Worm (Caenorhabditis elegans) whole organism, mixed stage, embryonic: Measurements from ENCODE around the gene F14F7.5.

Source experiments
- M03D4.4 ChIP-seq: sonication (generic microtip); optimal IDR thresholded peaks from 2 replicates; lab custom pipeline; 2017; ENCODE audit warnings: mild to moderate bottlenecking, missing genetic modification characterization, missing compliant biosample characterization
- bed-3 ChIP-seq: fragments of 200-800 bp; sonication (Bioruptor generic); optimal IDR thresholded peaks from 3 replicates; lab custom pipeline; 2018; ENCODE audit warnings: mild to moderate bottlenecking, missing genetic modification characterization, moderate library complexity, missing compliant biosample characterization
- blmp-1 ChIP-seq: fragments of 150-350 bp; optimal IDR thresholded peaks from 2 replicates; lab custom pipeline; 2014; ENCODE audit warnings: missing biosample characterization, missing genetic modification characterization
- ceh-39 ChIP-seq: fragments of 150-350 bp; optimal IDR thresholded peaks from 2 replicates; lab custom pipeline; 2014; ENCODE audit warnings: missing biosample characterization, missing genetic modification characterization
- ceh-43 ChIP-seq: fragments of 200-800 bp; sonication (Bioruptor generic); optimal IDR thresholded peaks from 2 replicates; lab custom pipeline; 2018; ENCODE audit warnings: mild to moderate bottlenecking, missing genetic modification characterization, moderate library complexity, missing compliant biosample characterization
- ceh-83 ChIP-seq: fragments of 200-800 bp; sonication (Bioruptor generic); optimal IDR thresholded peaks from 2 replicates; lab custom pipeline; 2018; ENCODE audit warnings: mild to moderate bottlenecking, missing genetic modification characterization, missing compliant biosample characterization
- ces-1 ChIP-seq: fragments of 150-350 bp; optimal IDR thresholded peaks from 2 replicates; lab custom pipeline; 2014; ENCODE audit warnings: missing biosample characterization, missing genetic modification reagents, missing genetic modification characterization
- cnd-1 ChIP-seq: fragments of 200-800 bp; sonication (Bioruptor generic); optimal IDR thresholded peaks from 2 replicates; lab custom pipeline; 2018; ENCODE audit warnings: mild to moderate bottlenecking, missing genetic modification characterization, missing compliant biosample characterization
- drap-1 ChIP-seq: fragments of 200-800 bp; sonication (Bioruptor generic); optimal IDR thresholded peaks from 3 replicates; lab custom pipeline; 2018; ENCODE audit warnings: mild to moderate bottlenecking, missing genetic modification characterization, missing compliant biosample characterization
- elt-1 ChIP-seq: sonication (generic microtip); optimal IDR thresholded peaks from 2 replicates; lab custom pipeline; 2017; ENCODE audit warnings: missing genetic modification characterization, mild to moderate bottlenecking, missing compliant biosample characterization, antibody characterized with exemption, moderate library complexity, borderline replicate concordance; ENCODE audit not compliant: insufficient read depth
- elt-3 ChIP-seq: fragments of 150-350 bp; optimal IDR thresholded peaks from 2 replicates; lab custom pipeline; 2014; ENCODE audit warnings: missing biosample characterization, missing genetic modification characterization
- flh-1 ChIP-seq: fragments of 200-800 bp; sonication (Bioruptor generic); optimal IDR thresholded peaks from 2 replicates; lab custom pipeline; 2018; ENCODE audit warnings: mild to moderate bottlenecking, missing genetic modification characterization, moderate library complexity, missing compliant biosample characterization
- ham-2 ChIP-seq: fragments of 200-800 bp; sonication (Bioruptor generic); optimal IDR thresholded peaks from 2 replicates; lab custom pipeline; 2018; ENCODE audit warnings: mild to moderate bottlenecking, missing genetic modification characterization, missing compliant biosample characterization
- hlh-1 ChIP-seq: fragments of 150-350 bp; optimal IDR thresholded peaks from 2 replicates; lab custom pipeline; 2014; ENCODE audit warnings: missing biosample characterization, missing genetic modification reagents, missing genetic modification characterization
- lin-13 ChIP-seq: fragments of 150-350 bp; optimal IDR thresholded peaks from 2 replicates; lab custom pipeline; 2014; ENCODE audit warnings: missing biosample characterization, missing genetic modification characterization
- lin-32 ChIP-seq: fragments of 200-800 bp; sonication (Bioruptor generic); optimal IDR thresholded peaks from 2 replicates; lab custom pipeline; 2018; ENCODE audit warnings: mild to moderate bottlenecking, missing genetic modification characterization, missing compliant biosample characterization
- lsy-2 ChIP-seq: fragments of 150-350 bp; optimal IDR thresholded peaks from 2 replicates; lab custom pipeline; 2014; ENCODE audit warnings: missing biosample characterization, missing genetic modification characterization
- mab-5 ChIP-seq: fragments of 150-350 bp; optimal IDR thresholded peaks from 2 replicates; lab custom pipeline; 2014; ENCODE audit warnings: missing biosample characterization, missing genetic modification characterization
- mep-1 ChIP-seq: fragments of 150-350 bp; optimal IDR thresholded peaks from 2 replicates; lab custom pipeline; 2017; ENCODE audit warnings: missing biosample characterization, missing genetic modification reagents, missing genetic modification characterization, inconsistent platforms
- mls-2 ChIP-seq: sonication (generic microtip); optimal IDR thresholded peaks from 2 replicates; lab custom pipeline; 2016; ENCODE audit warnings: mild to moderate bottlenecking, missing genetic modification characterization, moderate library complexity, missing compliant biosample characterization
- nhr-12 ChIP-seq: fragments of 150-350 bp; optimal IDR thresholded peaks from 2 replicates; lab custom pipeline; 2014; ENCODE audit warnings: missing biosample characterization, missing genetic modification characterization
- nhr-2 ChIP-seq: fragments of 150-350 bp; optimal IDR thresholded peaks from 2 replicates; lab custom pipeline; 2014; ENCODE audit warnings: missing biosample characterization, missing genetic modification characterization
- nhr-237 ChIP-seq: fragments of 150-350 bp; optimal IDR thresholded peaks from 2 replicates; lab custom pipeline; 2014; ENCODE audit warnings: missing biosample characterization, missing genetic modification characterization
- nhr-28 ChIP-seq: fragments of 150-350 bp; optimal IDR thresholded peaks from 2 replicates; lab custom pipeline; 2014; ENCODE audit warnings: missing biosample characterization, missing genetic modification characterization
- nhr-76 ChIP-seq: sonication (generic microtip); optimal IDR thresholded peaks from 2 replicates; lab custom pipeline; 2017; ENCODE audit warnings: missing biosample characterization, missing genetic modification characterization
- pha-4 ChIP-seq: fragments of 150-350 bp; optimal IDR thresholded peaks from 2 replicates; lab custom pipeline; 2018; ENCODE audit warnings: missing biosample characterization, missing genetic modification reagents, missing genetic modification characterization
- sem-2 ChIP-seq: fragments of 200-800 bp; sonication (Bioruptor generic); optimal IDR thresholded peaks from 2 replicates; lab custom pipeline; 2018; ENCODE audit warnings: mild to moderate bottlenecking, missing genetic modification characterization, missing compliant biosample characterization
- snpc-4 ChIP-seq: fragments of 150-350 bp; optimal IDR thresholded peaks from 2 replicates; lab custom pipeline; 2014; ENCODE audit warnings: missing biosample characterization, missing genetic modification characterization
- sptf-1 ChIP-seq: sonication (generic microtip); optimal IDR thresholded peaks from 2 replicates; lab custom pipeline; 2017; ENCODE audit warnings: mild to moderate bottlenecking, missing genetic modification characterization, moderate library complexity, missing compliant biosample characterization
- tbx-8 ChIP-seq: fragments of 200-800 bp; sonication (Bioruptor generic); optimal IDR thresholded peaks from 2 replicates; lab custom pipeline; 2018; ENCODE audit warnings: mild to moderate bottlenecking, missing genetic modification characterization, moderate library complexity, missing compliant biosample characterization
- unc-120 ChIP-seq: sonication (generic microtip); optimal IDR thresholded peaks from 2 replicates; lab custom pipeline; 2017; ENCODE audit warnings: missing genetic modification characterization, missing compliant biosample characterization; ENCODE audit not compliant: poor library complexity, severe bottlenecking
- unc-39 ChIP-seq: fragments of 150-350 bp; optimal IDR thresholded peaks from 2 replicates; lab custom pipeline; 2014; ENCODE audit warnings: missing biosample characterization, missing genetic modification characterization
- unc-62 ChIP-seq: fragments of 150-350 bp; optimal IDR thresholded peaks from 2 replicates; lab custom pipeline; 2014; ENCODE audit warnings: missing biosample characterization, missing genetic modification reagents, missing genetic modification characterization
- zip-8 ChIP-seq: fragments of 150-350 bp; optimal IDR thresholded peaks from 2 replicates; lab custom pipeline; 2014; ENCODE audit warnings: missing biosample characterization, missing genetic modification characterization
- ztf-11 ChIP-seq: fragments of 150-350 bp; optimal IDR thresholded peaks from 2 replicates; lab custom pipeline; 2014; ENCODE audit warnings: missing biosample characterization, missing genetic modification characterization

Gene F14F7.5

ce11 chrIII:13058140-13058539, 26.3 kb downstream of the F14F7.5 start:
- no peak for TF ChIP-seq lin-13 (tag; lab: Kevin White, UChicago)
- no peak for TF ChIP-seq drap-1 (GFP tag; lab: Kevin White, UChicago)
- no peak for TF ChIP-seq cnd-1 (tag; lab: Kevin White, UChicago)
- no peak for TF ChIP-seq mls-2 (tag; lab: Kevin White, UChicago)

DNA sequence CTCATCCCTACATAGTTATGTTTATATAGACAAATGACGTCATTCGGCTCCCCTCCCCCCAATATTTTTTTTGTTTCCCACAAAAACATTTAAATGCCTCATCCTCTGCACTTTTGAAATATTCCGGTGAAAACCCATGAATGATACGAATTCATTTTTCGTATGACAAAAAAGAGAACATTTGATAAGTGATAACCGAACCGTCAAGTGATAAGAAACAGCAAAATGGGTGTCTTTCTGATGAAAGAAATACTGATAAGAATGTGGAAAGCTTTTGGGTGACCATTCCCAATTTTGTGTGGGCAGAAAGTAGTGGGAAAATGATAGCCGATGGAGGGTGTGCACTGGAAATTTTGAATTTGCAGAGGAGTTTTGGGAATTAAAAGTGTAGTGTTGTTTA, 27.5 kb downstream of the F14F7.5 start:
- TF ChIP-seq drap-1 (GFP tag; lab: Kevin White, UChicago) (no peak), elt-3 (no peak), ceh-39 (no peak), nhr-28 (tag; lab: Kevin White, UChicago) (no peak), ztf-11 (tag; lab: Kevin White, UChicago) (no peak), ceh-43 (GFP tag; lab: Kevin White, UChicago) (no peak), bed-3 (GFP tag; lab: Kevin White, UChicago) (no peak), snpc-4 (tag; lab: Kevin White, UChicago) (no peak), sem-2 (no peak), M03D4.4 (no peak)

DNA sequence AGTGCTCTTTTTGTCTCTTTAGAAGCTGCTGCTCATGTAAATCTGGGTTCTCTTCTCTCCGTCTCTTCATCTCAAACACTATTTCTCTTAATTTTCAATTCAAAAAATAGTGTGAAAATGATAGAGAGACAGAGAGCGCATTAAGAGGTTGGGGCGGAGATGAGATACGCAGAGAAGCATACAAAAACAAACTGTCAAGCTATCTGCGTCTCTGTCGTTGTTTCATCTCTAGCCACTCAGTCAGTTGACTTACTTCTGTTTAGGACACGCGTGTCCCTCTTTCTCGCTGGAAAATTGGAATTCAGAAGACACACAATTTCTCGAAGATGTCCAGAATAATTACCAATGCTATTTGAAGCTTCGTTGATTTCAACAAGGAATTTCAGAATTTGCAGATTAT, 29.3 kb downstream of the F14F7.5 start:
- TF ChIP-seq hlh-1 (tag; lab: Kevin White, UChicago), result peak; percentile 80
- peak; percentile 100 for TF ChIP-seq ces-1 (GFP tag; lab: Kevin White, UChicago)
- TF ChIP-seq ceh-39, result peak; percentile 47
- no peak for TF ChIP-seq elt-1 (tag; lab: Kevin White, UChicago)
- peak; percentile 72 for TF ChIP-seq mep-1 (tag; lab: Kevin White, UChicago)
- peak; percentile 5 for TF ChIP-seq ceh-43 (GFP tag; lab: Kevin White, UChicago)
- TF ChIP-seq tbx-8 (GFP tag; lab: Kevin White, UChicago), result no peak
- TF ChIP-seq nhr-237 (tag; lab: Kevin White, UChicago), result peak; percentile 82
- peak; percentile 89 for TF ChIP-seq pha-4 (tag; lab: Kevin White, UChicago)
- TF ChIP-seq lsy-2, result peak; percentile 80
- no peak for TF ChIP-seq nhr-12 (tag; lab: Kevin White, UChicago)
- peak; percentile 84 for TF ChIP-seq mab-5 (tag; lab: Kevin White, UChicago)
- no peak for TF ChIP-seq ham-2 (GFP tag; lab: Kevin White, UChicago)
- peak; percentile 44 for TF ChIP-seq nhr-2 (tag; lab: Kevin White, UChicago)
- no peak for TF ChIP-seq nhr-28 (tag; lab: Kevin White, UChicago)
- TF ChIP-seq ztf-11 (tag; lab: Kevin White, UChicago), result peak; percentile 21
- peak; percentile 35 for TF ChIP-seq unc-120 (tag; lab: Kevin White, UChicago)
- peak; percentile 37 for TF ChIP-seq lin-13 (tag; lab: Kevin White, UChicago)
- peak; percentile 43 for TF ChIP-seq mls-2 (tag; lab: Kevin White, UChicago)
- no peak for TF ChIP-seq sptf-1 (tag; lab: Kevin White, UChicago)
- peak; percentile 74 for TF ChIP-seq unc-62 (GFP tag; lab: Kevin White, UChicago)
- no peak for TF ChIP-seq snpc-4 (tag; lab: Kevin White, UChicago)

DNA sequence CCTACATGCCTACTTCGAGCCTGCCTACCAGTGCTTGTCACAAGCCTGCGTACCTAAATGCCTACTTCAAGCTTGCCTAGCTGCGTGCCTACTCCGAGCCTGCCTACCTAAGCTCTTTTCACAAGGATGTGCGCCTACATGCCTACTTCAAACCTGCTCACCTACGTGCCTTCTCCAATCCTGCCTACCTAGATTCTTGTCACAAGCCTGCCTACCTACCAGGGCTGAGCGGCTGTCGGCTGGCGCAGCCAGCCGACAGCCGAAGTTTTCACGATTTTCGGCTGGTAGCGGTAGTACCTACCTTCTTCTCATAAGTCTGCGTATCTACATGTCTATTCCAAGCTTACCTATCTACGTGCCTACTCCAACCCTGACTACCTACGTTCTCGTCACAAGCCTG, 29.9 kb downstream of the F14F7.5 start:
- TF ChIP-seq pha-4 (tag; lab: Kevin White, UChicago), result peak; percentile 7
- no peak for TF ChIP-seq flh-1 (GFP tag; lab: Kevin White, UChicago)
- TF ChIP-seq ham-2 (GFP tag; lab: Kevin White, UChicago), result no peak

- TF ChIP-seq nhr-2 (tag; lab: Kevin White, UChicago) (peak; percentile 80), mep-1 (tag; lab: Kevin White, UChicago) (peak; percentile 85), M03D4.4 (peak; percentile 70), ham-2 (GFP tag; lab: Kevin White, UChicago) (peak; percentile 24), unc-120 (tag; lab: Kevin White, UChicago) (peak; percentile 100), sem-2 (peak; percentile 40), snpc-4 (tag; lab: Kevin White, UChicago) (no peak), drap-1 (GFP tag; lab: Kevin White, UChicago) (peak; percentile 83), elt-3 (no peak), mab-5 (tag; lab: Kevin White, UChicago) (no peak), ztf-11 (tag; lab: Kevin White, UChicago) (peak; percentile 91), nhr-76 (tag; lab: Kevin White, UChicago) (peak; percentile 26), lsy-2 (peak; percentile 57), bed-3 (GFP tag; lab: Kevin White, UChicago) (peak; percentile 27), hlh-1 (tag; lab: Kevin White, UChicago) (peak; percentile 97), lin-13 (tag; lab: Kevin White, UChicago) (peak; percentile 42), ceh-83 (GFP tag; lab: Kevin White, UChicago) (no peak), unc-62 (GFP tag; lab: Kevin White, UChicago) (peak; percentile 94), ceh-43 (GFP tag; lab: Kevin White, UChicago) (peak; percentile 58), nhr-237 (tag; lab: Kevin White, UChicago) (peak; percentile 87), blmp-1 (tag; lab: Kevin White, UChicago) (peak; percentile 21), sptf-1 (tag; lab: Kevin White, UChicago) (peak; percentile 87), flh-1 (GFP tag; lab: Kevin White, UChicago) (no peak), unc-39 (tag; lab: Kevin White, UChicago) (no peak), nhr-12 (tag; lab: Kevin White, UChicago) (peak; percentile 44), zip-8 (tag; lab: Kevin White, UChicago) (no peak), mls-2 (tag; lab: Kevin White, UChicago) (peak; percentile 94), elt-1 (tag; lab: Kevin White, UChicago) (peak; percentile 9), pha-4 (tag; lab: Kevin White, UChicago) (peak; percentile 91), tbx-8 (GFP tag; lab: Kevin White, UChicago) (peak; percentile 71), ceh-39 (peak; percentile 79), nhr-28 (tag; lab: Kevin White, UChicago) (no peak), lin-32 (GFP tag; lab: Kevin White, UChicago) (peak; percentile 66), ces-1 (GFP tag; lab: Kevin White, UChicago) (peak; percentile 83)
Measured at ce11 chrIII:13062414-13062965, 30.7 kb downstream of the F14F7.5 start.
